Fruit fly (Drosophila melanogaster) whole organism, prepupa: ENCODE results near the gene TAF1B.

Source experiments
- Blimp-1 ChIP-seq: fragments of 200-800 bp; sonication (Bioruptor generic); optimal IDR thresholded peaks from 3 replicates; lab custom pipeline; 2017; ENCODE audit warnings: missing biosample characterization, missing genetic modification characterization, mild to moderate bottlenecking, moderate library complexity, missing genetic modification reagents
- CG10631 ChIP-seq: fragments of 200-800 bp; sonication (Bioruptor generic); optimal IDR thresholded peaks from 2 replicates; lab custom pipeline; 2016; ENCODE audit warnings: missing biosample characterization, missing genetic modification characterization
- CG10669 ChIP-seq: fragments of 200-800 bp; sonication (Bioruptor generic); optimal IDR thresholded peaks from 3 replicates; lab custom pipeline; 2018; ENCODE audit warnings: missing biosample characterization, mild to moderate bottlenecking, missing genetic modification characterization, moderate library complexity
- CG11762 ChIP-seq: fragments of 200-800 bp; sonication (Bioruptor generic); optimal IDR thresholded peaks from 3 replicates; lab custom pipeline; 2016; ENCODE audit warnings: missing biosample characterization, missing genetic modification characterization; ENCODE audit not compliant: insufficient read depth
- CG11902 ChIP-seq: fragments of 200-800 bp; sonication (Bioruptor generic); optimal IDR thresholded peaks from 3 replicates; lab custom pipeline; 2016; ENCODE audit warnings: missing biosample characterization, missing genetic modification characterization
- CG15336 ChIP-seq: fragments of 200-800 bp; sonication (Bioruptor generic); IDR thresholded peaks from 2 replicates; pipeline ENCODE4 v1.3.6; 2022; ENCODE audit warnings: missing biosample characterization, missing genetic modification characterization
- CG3032 ChIP-seq: fragments of 200-800 bp; optimal IDR thresholded peaks from 2 replicates; lab custom pipeline; 2019; ENCODE audit warnings: missing biosample characterization, mild to moderate bottlenecking, missing genetic modification characterization, moderate library complexity
- CG31627 ChIP-seq: fragments of 200-800 bp; sonication (Bioruptor generic); optimal IDR thresholded peaks from 3 replicates; lab custom pipeline; 2016; ENCODE audit warnings: missing biosample characterization, missing genetic modification characterization
- CG34406 ChIP-seq: fragments of 200-800 bp; sonication (Bioruptor generic); optimal IDR thresholded peaks from 3 replicates; lab custom pipeline; 2016; ENCODE audit warnings: missing biosample characterization, missing genetic modification characterization
- CG3919 ChIP-seq: fragments of 200-800 bp; sonication (Bioruptor generic); optimal IDR thresholded peaks from 3 replicates; lab custom pipeline; 2016; ENCODE audit warnings: missing biosample characterization, missing genetic modification characterization
- CG4318 ChIP-seq: fragments of 200-800 bp; sonication (Bioruptor generic); optimal IDR thresholded peaks from 3 replicates; lab custom pipeline; 2017; ENCODE audit warnings: missing biosample characterization, mild to moderate bottlenecking, missing genetic modification characterization
- CG6163 ChIP-seq: fragments of 200-800 bp; sonication (Bioruptor generic); IDR thresholded peaks from 3 replicates; pipeline ENCODE4 v1.3.6; 2022; ENCODE audit warnings: missing biosample characterization, missing genetic modification characterization
- CG6276 ChIP-seq: fragments of 200-800 bp; sonication (Bioruptor generic); optimal IDR thresholded peaks from 2 replicates; lab custom pipeline; 2017; ENCODE audit warnings: missing biosample characterization, mild to moderate bottlenecking, missing genetic modification characterization
- CG7368 ChIP-seq: fragments of 200-800 bp; sonication (Bioruptor generic); optimal IDR thresholded peaks from 3 replicates; lab custom pipeline; 2016; ENCODE audit warnings: missing biosample characterization, missing genetic modification characterization
- CG8119 ChIP-seq: fragments of 200-800 bp; sonication (Bioruptor generic); IDR thresholded peaks from 3 replicates; pipeline ENCODE4 v1.3.6; 2022; ENCODE audit warnings: missing biosample characterization, missing genetic modification characterization
- CG8319 ChIP-seq: fragments of 200-800 bp; sonication (Bioruptor generic); optimal IDR thresholded peaks from 3 replicates; lab custom pipeline; 2016; ENCODE audit warnings: missing biosample characterization, missing genetic modification characterization
- CG8632 ChIP-seq: fragments of 200-800 bp; sonication (Bioruptor generic); optimal IDR thresholded peaks from 3 replicates; lab custom pipeline; 2016; ENCODE audit warnings: missing biosample characterization, missing genetic modification characterization
- Eip75B ChIP-seq: fragments of 200-800 bp; sonication (Bioruptor generic); optimal IDR thresholded peaks from 3 replicates; lab custom pipeline; 2016; ENCODE audit warnings: missing biosample characterization, missing genetic modification characterization
- Eip78C ChIP-seq: fragments of 200-800 bp; sonication (Bioruptor generic); peaks from one replicate; lab custom pipeline; 2016; ENCODE audit warnings: missing biosample characterization, missing genetic modification characterization
- Eip93F ChIP-seq: fragments of 200-800 bp; sonication (Bioruptor generic); optimal IDR thresholded peaks from 2 replicates; lab custom pipeline; 2016; ENCODE audit warnings: missing biosample characterization, mild to moderate bottlenecking, missing genetic modification characterization
- Ets21C ChIP-seq: fragments of 200-800 bp; sonication (Bioruptor generic); optimal IDR thresholded peaks from 3 replicates; lab custom pipeline; 2016; ENCODE audit warnings: missing biosample characterization, missing genetic modification characterization
- Ets96B ChIP-seq: fragments of 200-800 bp; optimal IDR thresholded peaks from 2 replicates; lab custom pipeline; 2019; ENCODE audit warnings: missing biosample characterization, mild to moderate bottlenecking, missing genetic modification characterization, moderate library complexity
- Gug ChIP-seq: fragments of 200-800 bp; sonication (Bioruptor generic); IDR thresholded peaks from 2 replicates; pipeline ENCODE4 v1.3.6; 2022; ENCODE audit warnings: missing biosample characterization, missing genetic modification characterization
- Hr38 ChIP-seq: sonication (Bioruptor generic); optimal IDR thresholded peaks from 2 replicates; lab custom pipeline; 2016; ENCODE audit warnings: missing biosample characterization, missing genetic modification characterization
- Hr39 ChIP-seq: fragments of 200-800 bp; sonication (Bioruptor generic); optimal IDR thresholded peaks from 2 replicates; lab custom pipeline; 2016; ENCODE audit warnings: missing biosample characterization, missing genetic modification characterization
- Hr4 ChIP-seq: fragments of 200-800 bp; sonication (Bioruptor generic); optimal IDR thresholded peaks from 3 replicates; lab custom pipeline; 2016; ENCODE audit warnings: missing biosample characterization, missing genetic modification characterization
- Met ChIP-seq: fragments of 200-800 bp; sonication (Bioruptor generic); optimal IDR thresholded peaks from 3 replicates; lab custom pipeline; 2016; ENCODE audit warnings: missing biosample characterization, missing genetic modification characterization
- OdsH ChIP-seq: fragments of 200-800 bp; sonication (Bioruptor generic); optimal IDR thresholded peaks from 3 replicates; lab custom pipeline; 2016; ENCODE audit warnings: missing biosample characterization, missing genetic modification characterization
- Smox ChIP-seq: fragments of 200-800 bp; sonication (Bioruptor generic); optimal IDR thresholded peaks from 3 replicates; lab custom pipeline; 2016; ENCODE audit warnings: missing biosample characterization, missing genetic modification characterization
- Sox14 ChIP-seq: fragments of 200-800 bp; sonication (Bioruptor generic); optimal IDR thresholded peaks from 3 replicates; lab custom pipeline; 2016; ENCODE audit warnings: missing biosample characterization, missing genetic modification characterization
- Sox15 ChIP-seq: fragments of 200-800 bp; sonication (Bioruptor generic); optimal IDR thresholded peaks from 3 replicates; lab custom pipeline; 2016; ENCODE audit warnings: missing biosample characterization, missing genetic modification characterization
- acj6 ChIP-seq: fragments of 200-800 bp; sonication (Bioruptor generic); optimal IDR thresholded peaks from 3 replicates; lab custom pipeline; 2016; ENCODE audit warnings: missing biosample characterization, missing genetic modification characterization
- cyc ChIP-seq: fragments of 200-800 bp; sonication (Bioruptor generic); optimal IDR thresholded peaks from 3 replicates; lab custom pipeline; 2016; ENCODE audit warnings: missing biosample characterization, missing genetic modification characterization
- esn ChIP-seq: fragments of 200-800 bp; sonication (Bioruptor generic); optimal IDR thresholded peaks from 2 replicates; lab custom pipeline; 2016; ENCODE audit warnings: missing biosample characterization, mild to moderate bottlenecking, missing genetic modification characterization, moderate library complexity
- fd59A ChIP-seq: fragments of 200-800 bp; sonication (Bioruptor generic); optimal IDR thresholded peaks from 2 replicates; lab custom pipeline; 2017; ENCODE audit warnings: missing biosample characterization, mild to moderate bottlenecking, missing genetic modification characterization, missing genetic modification reagents
- fkh ChIP-seq: fragments of 200-800 bp; sonication (Bioruptor generic); optimal IDR thresholded peaks from 3 replicates; lab custom pipeline; 2017; ENCODE audit warnings: missing biosample characterization, mild to moderate bottlenecking, missing genetic modification characterization, moderate library complexity
- net ChIP-seq: fragments of 200-800 bp; sonication (Bioruptor generic); optimal IDR thresholded peaks from 3 replicates; lab custom pipeline; 2016; ENCODE audit warnings: missing biosample characterization, missing genetic modification characterization
- salr ChIP-seq, 2 experiments: fragments of 200-800 bp; sonication (Bioruptor generic); optimal IDR thresholded peaks; 3 replicates each; lab custom pipeline; 2016 to 2018; ENCODE audit warnings: missing biosample characterization in 2 of 2, missing genetic modification characterization in 2 of 2, mild to moderate bottlenecking in 1 of 2
- spab ChIP-seq: fragments of 200-800 bp; sonication (Bioruptor generic); optimal IDR thresholded peaks from 2 replicates; lab custom pipeline; 2017; ENCODE audit warnings: missing biosample characterization, mild to moderate bottlenecking, missing genetic modification characterization, missing genetic modification reagents
- svp ChIP-seq: fragments of 200-800 bp; sonication (Bioruptor generic); peaks from one replicate; lab custom pipeline; 2016; ENCODE audit warnings: missing biosample characterization, missing genetic modification characterization
- vri ChIP-seq: fragments of 200-800 bp; sonication (Bioruptor generic); optimal IDR thresholded peaks from 3 replicates; lab custom pipeline; 2016; ENCODE audit warnings: missing biosample characterization, mild to moderate bottlenecking, missing genetic modification characterization

The TAF1B gene

dm6 chr3R:10100498-10101196, 43.3 kb downstream of the TAF1B start:
- peak; percentile 15 for TF ChIP-seq CG3919 (GFP tag; lab: Kevin White, UChicago)
- no peak for TF ChIP-seq Hr39
- TF ChIP-seq fkh: peak; percentile 30
- TF ChIP-seq cyc (GFP tag; lab: Kevin White, UChicago): peak; percentile 11
- peak; percentile 48; the same call in 1 of the 3 replicates for TF ChIP-seq CG6163 (GFP tag; lab: Robert Waterston, UW)
- TF ChIP-seq Gug (GFP tag; lab: Robert Waterston, UW): no peak

- TF ChIP-seq Ets96B (tag; lab: Kevin White, UChicago) (no peak), fd59A (GFP tag; lab: Kevin White, UChicago) (no peak), Sox14 (GFP tag; lab: Kevin White, UChicago) (peak; percentile 21), vri (GFP tag; lab: Kevin White, UChicago) (peak; percentile 62)
Observed at dm6 chr3R:10099401-10099848, 44.6 kb downstream of the TAF1B start.

- TF ChIP-seq Met (GFP tag; lab: Kevin White, UChicago) (no peak), CG11902 (GFP tag; lab: Kevin White, UChicago) (no peak), acj6 (GFP tag; lab: Kevin White, UChicago) (no peak), CG8632 (GFP tag; lab: Kevin White, UChicago) (no peak), fkh (no peak), Sox14 (GFP tag; lab: Kevin White, UChicago) (no peak), Blimp-1 (GFP tag; lab: Kevin White, UChicago) (no peak), CG3032 (tag; lab: Kevin White, UChicago) (no peak), CG10669 (GFP tag; lab: Kevin White, UChicago) (no peak), vri (GFP tag; lab: Kevin White, UChicago) (no peak), Hr39 (no peak), CG10631 (no peak), Eip78C (no peak), CG6276 (GFP tag; lab: Kevin White, UChicago) (no peak), CG34406 (GFP tag; lab: Kevin White, UChicago) (no peak), Eip93F (no peak)
Observed at dm6 chr3R:10098296-10098675, 45.7 kb downstream of the TAF1B start.

- peak; percentile 3 for TF ChIP-seq CG34406 (GFP tag; lab: Kevin White, UChicago)
- TF ChIP-seq esn: peak; percentile 40
- TF ChIP-seq CG6276 (GFP tag; lab: Kevin White, UChicago): no peak
- no peak for TF ChIP-seq OdsH (GFP tag; lab: Kevin White, UChicago)
- no peak for TF ChIP-seq CG4318 (GFP tag; lab: Kevin White, UChicago)
- no peak for TF ChIP-seq Eip75B (GFP tag; lab: Kevin White, UChicago)
- no peak for TF ChIP-seq spab (GFP tag; lab: Kevin White, UChicago)
- no peak for TF ChIP-seq Sox14 (GFP tag; lab: Kevin White, UChicago)
- no peak for TF ChIP-seq CG8319 (GFP tag; lab: Kevin White, UChicago)
- TF ChIP-seq CG31627 (GFP tag; lab: Kevin White, UChicago): peak; percentile 21
- no peak for TF ChIP-seq CG8119 (GFP tag; lab: Robert Waterston, UW)
- TF ChIP-seq Smox: no peak
- no peak for TF ChIP-seq net (GFP tag; lab: Kevin White, UChicago)
- TF ChIP-seq Hr39: peak; percentile 26
- 0 out of 2 replicates have a peak, but pooled peaks have one; percentile 21 for TF ChIP-seq CG15336 (GFP tag; lab: Robert Waterston, UW)
- no peak for TF ChIP-seq Ets21C (GFP tag; lab: Kevin White, UChicago)
- peak; percentile 85 for TF ChIP-seq vri (GFP tag; lab: Kevin White, UChicago)
- no peak for TF ChIP-seq Eip78C
- TF ChIP-seq Hr38 (GFP tag; lab: Kevin White, UChicago): no peak
- no peak for TF ChIP-seq CG7368 (GFP tag; lab: Kevin White, UChicago)
- peak; percentile 55 for TF ChIP-seq Eip93F
- no peak for TF ChIP-seq CG11762 (GFP tag; lab: Kevin White, UChicago)
- no peak for TF ChIP-seq Hr4 (GFP tag; lab: Kevin White, UChicago)
- TF ChIP-seq CG8632 (GFP tag; lab: Kevin White, UChicago): no peak
- peak; percentile 27; the same call in 1 of the 3 replicates for TF ChIP-seq CG6163 (GFP tag; lab: Robert Waterston, UW)
- TF ChIP-seq CG3919 (GFP tag; lab: Kevin White, UChicago): no peak
- no peak for TF ChIP-seq Gug (GFP tag; lab: Robert Waterston, UW)
- TF ChIP-seq cyc (GFP tag; lab: Kevin White, UChicago): peak; percentile 12
- TF ChIP-seq acj6 (GFP tag; lab: Kevin White, UChicago): no peak
- no peak for TF ChIP-seq salr (GFP tag; optimal IDR thresholded peaks at IDR 0.05; lab: Kevin White, UChicago)
- peak; percentile 74 for TF ChIP-seq svp (GFP tag; lab: Kevin White, UChicago)
- TF ChIP-seq fkh: peak; percentile 83
- TF ChIP-seq Sox15 (GFP tag; lab: Kevin White, UChicago): no peak
- no peak for TF ChIP-seq Ets96B (tag; lab: Kevin White, UChicago)
Observed at dm6 chr3R:10097531-10098295, 46.3 kb downstream of the TAF1B start.
